Worm (Caenorhabditis elegans) whole organism, dauer: Measurements from ENCODE around the gene ehs-1.
"Not testable (repeated sequence)": the region's sequence is repeated elsewhere in the genome, so short reads cannot be mapped to it uniquely, and the experiment has no call there.

ENCODE experiments used
- unc-62 ChIP-seq: sonication (generic microtip); optimal IDR thresholded peaks from 2 replicates; lab custom pipeline; 2017; ENCODE audit warnings: missing biosample characterization, missing genetic modification reagents, missing genetic modification characterization

Gene ehs-1

ce11 chrII:5805303-5805702, 15.2 kb upstream of the ehs-1 start, which contains the start of gene K05F1.10:
TSS of gene K05F1.10 (minus strand) at chrII:5805473.
- no peak for TF ChIP-seq unc-62 (GFP tag; lab: Kevin White, UChicago)

ce11 chrII:5806563-5806962, 13.9 kb upstream of the ehs-1 start:
- TF ChIP-seq unc-62 (GFP tag; lab: Kevin White, UChicago), result no peak

DNA sequence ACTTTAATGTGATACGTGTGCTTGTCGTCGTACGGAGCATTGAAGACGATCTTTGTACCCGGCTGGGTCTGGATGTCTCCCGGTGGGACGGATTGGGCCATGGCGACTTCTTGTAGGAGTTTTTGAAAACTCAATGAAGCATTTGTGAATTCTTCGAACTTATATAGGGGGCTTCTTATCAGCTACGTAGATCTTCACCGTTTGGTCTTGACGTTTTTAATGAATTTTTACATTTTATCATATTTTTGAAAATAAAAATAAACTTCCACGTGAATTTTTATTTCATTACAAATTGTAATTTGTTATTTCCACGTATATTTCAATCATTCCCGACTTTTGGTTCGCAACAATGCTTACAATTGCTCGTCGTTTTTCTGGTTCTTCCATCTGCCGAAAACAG, 10.3 kb upstream of the ehs-1 start, which contains the start of the genes msp-64 and ZK1248.5:
TSS of gene msp-64 (minus strand) at position 101 of the 400 bp plus-strand sequence.
TSS of gene ZK1248.5 (plus strand) at position 285 of the 400 bp plus-strand sequence.
- no peak for TF ChIP-seq unc-62 (GFP tag; lab: Kevin White, UChicago)

- TF ChIP-seq unc-62 (GFP tag; lab: Kevin White, UChicago), result not testable (repeated sequence)
Measured at ce11 chrII:5815382-5815781, 5.1 kb upstream of the ehs-1 start, which contains the start of gene wago-5. TSS of gene wago-5 (minus strand) at chrII:5815482.

DNA sequence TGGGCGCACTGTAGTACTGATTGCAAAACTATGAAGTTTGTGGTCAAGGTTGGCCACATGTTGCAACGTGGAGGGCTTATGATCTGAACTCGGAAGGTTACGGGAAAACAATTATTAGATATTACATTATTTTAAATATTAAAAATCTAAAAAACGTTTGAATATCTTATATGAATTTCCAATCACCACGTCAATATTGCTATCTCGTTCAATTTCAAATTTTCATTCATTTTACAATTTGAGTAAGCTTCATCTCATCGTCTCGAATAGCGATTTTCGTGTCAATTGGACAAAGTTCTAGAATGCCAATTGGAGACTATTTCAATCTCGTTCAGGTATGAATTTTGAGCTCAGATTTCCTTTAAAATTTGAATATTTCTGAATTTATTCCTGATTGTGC, 4.2 kb upstream of the ehs-1 start, which contains the start of gene ZK1248.20:
TSS of gene ZK1248.20 (plus strand) at position 301 of the 400 bp plus-strand sequence.
- no peak for TF ChIP-seq unc-62 (GFP tag; lab: Kevin White, UChicago)

ce11 chrII:5818298-5818697, 2.2 kb upstream of the ehs-1 start, which contains the start of gene ZK1248.4:
TSS of gene ZK1248.4 (plus strand) at chrII:5818598.
- no peak for TF ChIP-seq unc-62 (GFP tag; lab: Kevin White, UChicago)

DNA sequence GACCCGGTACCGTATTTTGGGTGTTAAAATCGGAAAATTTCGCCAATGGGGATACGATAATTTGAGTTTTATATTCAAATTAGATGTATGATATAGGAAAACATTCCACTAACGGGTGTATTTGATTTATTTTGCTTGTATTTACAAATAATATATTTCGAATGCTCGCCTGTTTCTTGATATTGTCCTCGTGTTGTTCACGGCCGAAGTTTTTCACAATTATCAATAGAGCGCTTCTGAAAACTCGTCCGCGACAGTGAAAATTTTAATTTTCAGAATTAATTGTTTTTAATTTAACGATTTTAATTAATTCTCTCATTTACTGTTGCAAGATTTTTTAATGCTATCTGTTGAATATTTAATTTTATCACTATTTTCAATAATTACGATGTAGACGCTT, 857 bp upstream of the ehs-1 start:
- no peak for TF ChIP-seq unc-62 (GFP tag; lab: Kevin White, UChicago)

ce11 chrII:5827364-5827763, 6.9 kb downstream of the ehs-1 start, which contains the start of gene tbc-2:
TSS of gene tbc-2 (minus strand) at chrII:5827443.
- TF ChIP-seq unc-62 (GFP tag; lab: Kevin White, UChicago), result no peak

- TF ChIP-seq unc-62 (GFP tag; lab: Kevin White, UChicago), result no peak
Measured at ce11 chrII:5828486-5828885, 8.0 kb downstream of the ehs-1 start, which contains the start of gene ZK1248.11. TSS of gene ZK1248.11 (minus strand) at chrII:5828586.

DNA sequence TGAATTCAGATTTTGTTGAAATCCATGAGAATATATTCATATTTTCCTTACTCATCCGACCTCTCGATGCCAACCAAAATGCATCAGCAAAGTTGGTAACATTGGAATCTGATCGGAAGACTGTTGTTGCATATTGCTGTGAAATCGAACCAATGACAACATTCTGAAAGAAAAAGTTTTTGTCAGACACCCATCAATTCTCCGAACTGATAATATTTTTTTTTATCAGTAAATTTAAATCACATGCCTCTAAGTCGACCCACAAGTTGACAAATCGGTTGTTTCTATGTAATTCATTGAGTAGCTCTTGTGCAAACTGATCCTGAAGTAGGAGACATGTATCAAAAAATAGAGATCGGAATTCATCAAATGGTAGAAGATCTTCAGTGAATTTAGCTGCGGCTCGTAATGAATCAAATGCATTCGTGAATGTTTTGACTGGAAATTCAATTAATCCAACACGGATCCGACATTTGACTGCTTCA, 9.5 kb downstream of the ehs-1 start, which contains the start of gene col-74:
TSS of gene col-74 (plus strand) at position 435 of the 485 bp plus-strand sequence.
- no peak for TF ChIP-seq unc-62 (GFP tag; lab: Kevin White, UChicago)

DNA sequence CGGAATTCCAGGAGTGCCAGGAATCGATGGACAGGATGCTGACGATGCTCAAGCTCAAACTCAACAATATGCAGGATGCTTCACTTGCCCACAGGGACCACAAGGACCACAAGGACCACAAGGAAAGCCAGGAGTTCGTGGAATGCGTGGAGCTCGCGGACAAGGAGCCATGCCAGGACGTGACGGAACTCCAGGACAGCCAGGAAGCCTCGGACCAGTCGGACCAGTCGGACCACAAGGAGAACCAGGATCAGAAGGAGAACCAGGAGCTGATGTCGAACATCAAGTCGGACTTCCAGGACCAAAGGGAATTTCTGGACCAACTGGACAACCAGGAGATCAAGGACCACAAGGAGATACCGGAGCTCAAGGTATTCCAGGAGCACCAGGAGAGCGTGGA, 10.9 kb downstream of the ehs-1 start:
- no peak for TF ChIP-seq unc-62 (GFP tag; lab: Kevin White, UChicago)

DNA sequence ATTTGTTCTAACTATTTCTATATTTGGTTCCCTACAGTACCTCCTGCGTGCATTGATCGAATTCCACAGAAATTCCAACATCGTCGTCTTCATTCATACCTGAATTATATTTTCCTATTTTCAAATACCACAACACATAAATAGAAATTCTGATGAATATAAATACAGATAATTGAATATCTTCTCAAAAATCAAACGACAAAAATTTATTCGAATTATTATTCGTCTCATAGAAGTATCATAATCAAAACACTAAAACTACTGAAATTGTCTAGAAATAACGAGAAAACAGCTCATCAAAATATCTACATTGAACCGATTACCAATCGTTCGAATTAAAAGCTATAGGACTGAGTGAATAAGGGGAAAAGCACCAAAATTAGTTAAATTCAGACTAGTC, 12.6 kb downstream of the ehs-1 start, which contains the start of gene gtap-1:
TSS of gene gtap-1 (minus strand) at position 101 of the 400 bp plus-strand sequence.
- TF ChIP-seq unc-62 (GFP tag; lab: Kevin White, UChicago), result no peak

DNA sequence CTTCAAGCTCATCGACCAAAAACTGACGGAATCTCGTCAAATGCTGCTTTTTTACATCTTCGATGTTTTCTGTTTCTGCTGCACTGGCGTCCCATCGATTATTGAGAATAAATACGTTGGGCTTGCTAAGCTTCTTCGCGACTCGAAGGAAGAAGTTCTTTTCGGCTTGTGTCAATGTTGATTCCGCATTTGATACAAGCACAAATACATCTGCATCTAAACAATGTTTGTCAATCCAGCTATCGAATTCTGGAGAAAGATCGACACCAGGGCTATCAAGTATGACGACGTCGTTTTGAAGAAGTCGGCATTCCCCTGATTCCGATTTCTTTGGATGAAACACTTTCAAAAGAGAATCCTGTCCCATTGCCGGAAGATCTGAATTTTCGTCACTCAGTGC, 14.6 kb downstream of the ehs-1 start:
- TF ChIP-seq unc-62 (GFP tag; lab: Kevin White, UChicago), result no peak

- TF ChIP-seq unc-62 (GFP tag; lab: Kevin White, UChicago), result no peak
Measured at ce11 chrII:5836153-5836719, 15.7 kb downstream of the ehs-1 start, which contains the start of gene fzo-1. TSS of gene fzo-1 (minus strand) at chrII:5836203.

ce11 chrII:5838453-5838852, 17.9 kb downstream of the ehs-1 start, which contains the start of gene ZK1248.15:
TSS of gene ZK1248.15 (minus strand) at chrII:5838553.
- TF ChIP-seq unc-62 (GFP tag; lab: Kevin White, UChicago), result no peak

ce11 chrII:5839227-5839626, 18.7 kb downstream of the ehs-1 start, which contains the start of gene ZK1248.19:
TSS of gene ZK1248.19 (minus strand) at chrII:5839414.
- TF ChIP-seq unc-62 (GFP tag; lab: Kevin White, UChicago), result no peak
